Worm (Caenorhabditis elegans) whole organism, L1 larva: ENCODE results near the gene C29F7.3.

Source experiments
- C04F5.9 ChIP-seq: sonication (generic microtip); optimal IDR thresholded peaks from 2 replicates; lab custom pipeline; 2016; ENCODE audit warnings: missing genetic modification characterization, missing compliant biosample characterization
- C34B4.2 ChIP-seq: sonication (generic microtip); optimal IDR thresholded peaks from 2 replicates; lab custom pipeline; 2017; ENCODE audit warnings: mild to moderate bottlenecking, missing genetic modification characterization, missing compliant biosample characterization
- alr-1 ChIP-seq: fragments of 200-800 bp; sonication (Bioruptor generic); optimal IDR thresholded peaks from 2 replicates; lab custom pipeline; 2018; ENCODE audit warnings: borderline replicate concordance, mild to moderate bottlenecking, missing genetic modification characterization, missing compliant biosample characterization
- aly-2 ChIP-seq: fragments of 150-350 bp; optimal IDR thresholded peaks from 2 replicates; lab custom pipeline; 2014; ENCODE audit warnings: missing biosample characterization, missing genetic modification characterization
- blmp-1 ChIP-seq: fragments of 150-350 bp; optimal IDR thresholded peaks from 2 replicates; lab custom pipeline; 2014; ENCODE audit warnings: missing biosample characterization, missing genetic modification characterization
- ceh-63 ChIP-seq: fragments of 200-800 bp; sonication (Bioruptor generic); optimal IDR thresholded peaks from 2 replicates; lab custom pipeline; 2018; ENCODE audit warnings: mild to moderate bottlenecking, missing genetic modification characterization, missing compliant biosample characterization
- ceh-8 ChIP-seq: fragments of 200-800 bp; sonication (Bioruptor generic); optimal IDR thresholded peaks from 2 replicates; lab custom pipeline; 2018; ENCODE audit warnings: mild to moderate bottlenecking, missing genetic modification characterization, moderate library complexity, missing compliant biosample characterization
- ceh-82 ChIP-seq, 3 experiments: fragments of 150-350 bp in 1 of 3; sonication (generic microtip) in 2 of 3; optimal IDR thresholded peaks; 2 replicates each; lab custom pipeline; 2014 to 2017; ENCODE audit warnings: missing biosample characterization in 3 of 3, missing genetic modification characterization in 3 of 3
- dpl-1 ChIP-seq, 3 experiments: fragments of 150-350 bp in 2 of 3; sonication (generic microtip) in 1 of 3; optimal IDR thresholded peaks; 2 replicates each; lab custom pipeline; 2014 to 2017; ENCODE audit warnings: missing biosample characterization in 3 of 3, missing genetic modification characterization in 3 of 3, missing genetic modification reagents in 3 of 3
- efl-1 ChIP-seq, 4 experiments: fragments of 150-350 bp; optimal IDR thresholded peaks in 3 of 4; peaks in 1 of 4; 1 replicate in 1 of 4; 2 replicates in 3 of 4; lab custom pipeline; 2014; ENCODE audit warnings: missing biosample characterization in 2 of 4, missing genetic modification characterization in 2 of 4, missing genetic modification reagents in 2 of 4
- efl-3 ChIP-seq: fragments of 200-800 bp; sonication (Bioruptor generic); optimal IDR thresholded peaks from 2 replicates; lab custom pipeline; 2018; ENCODE audit warnings: mild to moderate bottlenecking, missing genetic modification characterization, missing compliant biosample characterization
- egl-27 ChIP-seq, 2 experiments: fragments of 150-350 bp in 1 of 2; sonication (generic microtip); optimal IDR thresholded peaks; 3 replicates each; lab custom pipeline; 2017 to 2018; ENCODE audit warnings: missing biosample characterization in 2 of 2, missing genetic modification characterization in 2 of 2, missing genetic modification reagents in 2 of 2
- elt-3 ChIP-seq, 6 experiments: fragments of 150-350 bp in 1 of 6; sonication (generic microtip); optimal IDR thresholded peaks; 2 replicates each; lab custom pipeline; 2017 to 2018; ENCODE audit warnings: missing biosample characterization in 6 of 6, missing genetic modification characterization in 6 of 6, inconsistent platforms in 1 of 6
- ets-5 ChIP-seq: fragments of 200-800 bp; sonication (Bioruptor generic); IDR thresholded peaks from 2 replicates; pipeline ENCODE4 v1.3.6; 2022; ENCODE audit warnings: missing genetic modification characterization, missing compliant biosample characterization
- fkh-10 ChIP-seq: sonication (generic microtip); optimal IDR thresholded peaks from 2 replicates; lab custom pipeline; 2017; ENCODE audit warnings: missing biosample characterization, missing genetic modification reagents, missing genetic modification characterization
- fkh-4 ChIP-seq: sonication (generic microtip); optimal IDR thresholded peaks from 2 replicates; lab custom pipeline; 2016; ENCODE audit warnings: missing compliant biosample characterization, missing genetic modification characterization, borderline replicate concordance
- fkh-8 ChIP-seq: sonication (generic microtip); optimal IDR thresholded peaks from 2 replicates; lab custom pipeline; 2016; ENCODE audit warnings: mild to moderate bottlenecking, missing genetic modification characterization, missing compliant biosample characterization
- hlh-17 ChIP-seq: fragments of 200-800 bp; sonication (Bioruptor generic); optimal IDR thresholded peaks from 2 replicates; lab custom pipeline; 2018; ENCODE audit warnings: missing genetic modification characterization, mild to moderate bottlenecking, missing compliant biosample characterization, moderate library complexity, borderline replicate concordance
- hlh-4 ChIP-seq: sonication (generic microtip); optimal IDR thresholded peaks from 2 replicates; lab custom pipeline; 2016; ENCODE audit warnings: mild to moderate bottlenecking, missing genetic modification characterization, missing compliant biosample characterization
- hpl-2 ChIP-seq: fragments of 150-350 bp; optimal IDR thresholded peaks from 2 replicates; lab custom pipeline; 2014; ENCODE audit warnings: missing biosample characterization, missing genetic modification reagents, missing genetic modification characterization
- lin-14 ChIP-seq: fragments of 200-800 bp; sonication (Bioruptor generic); optimal IDR thresholded peaks from 2 replicates; lab custom pipeline; 2018; ENCODE audit warnings: mild to moderate bottlenecking, missing genetic modification characterization, moderate library complexity, missing compliant biosample characterization
- lin-35 ChIP-seq, 2 experiments: fragments of 150-350 bp; optimal IDR thresholded peaks; 2 replicates each; lab custom pipeline; 2014; ENCODE audit warnings: missing biosample characterization in 2 of 2, missing genetic modification characterization in 2 of 2, missing genetic modification reagents in 2 of 2
- lin-39 ChIP-seq: fragments of 150-350 bp; optimal IDR thresholded peaks from 2 replicates; lab custom pipeline; 2014; ENCODE audit warnings: missing biosample characterization, missing genetic modification reagents, missing genetic modification characterization
- lir-3 ChIP-seq: sonication (generic microtip); optimal IDR thresholded peaks from 2 replicates; lab custom pipeline; 2016; ENCODE audit warnings: mild to moderate bottlenecking, missing genetic modification characterization, moderate library complexity, missing compliant biosample characterization; ENCODE audit not compliant: poor library complexity
- nhr-12 ChIP-seq: sonication (generic microtip); optimal IDR thresholded peaks from 2 replicates; lab custom pipeline; 2017; ENCODE audit warnings: missing biosample characterization, missing genetic modification characterization
- nhr-19 ChIP-seq: fragments of 200-800 bp; sonication (Bioruptor generic); conservative IDR thresholded peaks from 2 replicates; pipeline ENCODE4 v1.3.6; 2022; ENCODE audit warnings: missing genetic modification characterization, missing compliant biosample characterization
- nhr-20 ChIP-seq: sonication (generic microtip); optimal IDR thresholded peaks from 2 replicates; lab custom pipeline; 2016; ENCODE audit warnings: mild to moderate bottlenecking, missing genetic modification characterization, missing compliant biosample characterization
- nhr-28 ChIP-seq: fragments of 150-350 bp; optimal IDR thresholded peaks from 2 replicates; lab custom pipeline; 2014; ENCODE audit warnings: missing biosample characterization, missing genetic modification characterization
- nhr-47 ChIP-seq: sonication (generic microtip); optimal IDR thresholded peaks from 2 replicates; lab custom pipeline; 2016; ENCODE audit warnings: mild to moderate bottlenecking, missing genetic modification characterization, moderate library complexity, missing compliant biosample characterization
- nhr-71 ChIP-seq: sonication (generic microtip); optimal IDR thresholded peaks from 2 replicates; lab custom pipeline; 2016; ENCODE audit warnings: mild to moderate bottlenecking, missing genetic modification characterization, moderate library complexity, missing compliant biosample characterization
- nhr-76 ChIP-seq: sonication (generic microtip); optimal IDR thresholded peaks from 2 replicates; lab custom pipeline; 2017; ENCODE audit warnings: missing biosample characterization, missing genetic modification characterization
- nhr-77 ChIP-seq: fragments of 150-350 bp; optimal IDR thresholded peaks from 2 replicates; lab custom pipeline; 2014; ENCODE audit warnings: missing biosample characterization, missing genetic modification characterization
- nhr-84 ChIP-seq: sonication (generic microtip); optimal IDR thresholded peaks from 2 replicates; lab custom pipeline; 2017; ENCODE audit warnings: missing biosample characterization, missing genetic modification characterization
- nhr-85 ChIP-seq: sonication (generic microtip); peaks from one replicate; lab custom pipeline; 2016; ENCODE audit warnings: missing genetic modification characterization, inconsistent platforms, missing compliant biosample characterization
- pax-3 ChIP-seq: fragments of 200-800 bp; sonication (Bioruptor generic); optimal IDR thresholded peaks from 2 replicates; lab custom pipeline; 2018; ENCODE audit warnings: mild to moderate bottlenecking, missing genetic modification characterization, moderate library complexity, missing compliant biosample characterization
- rnt-1 ChIP-seq: sonication (generic microtip); optimal IDR thresholded peaks from 2 replicates; lab custom pipeline; 2016; ENCODE audit warnings: mild to moderate bottlenecking, missing genetic modification characterization, moderate library complexity, missing compliant biosample characterization
- snu-23 ChIP-seq: sonication (generic microtip); optimal IDR thresholded peaks from 2 replicates; lab custom pipeline; 2016; ENCODE audit warnings: missing genetic modification characterization, missing compliant biosample characterization
- sox-4 ChIP-seq: sonication (generic microtip); optimal IDR thresholded peaks from 2 replicates; lab custom pipeline; 2016; ENCODE audit warnings: missing genetic modification characterization, missing compliant biosample characterization
- sup-37 ChIP-seq: fragments of 200-800 bp; sonication (Bioruptor generic); optimal IDR thresholded peaks from 2 replicates; lab custom pipeline; 2018; ENCODE audit warnings: mild to moderate bottlenecking, missing genetic modification characterization, missing compliant biosample characterization
- unc-130 ChIP-seq: fragments of 150-350 bp; optimal IDR thresholded peaks from 2 replicates; lab custom pipeline; 2017; ENCODE audit warnings: missing biosample characterization, missing genetic modification characterization, inconsistent platforms
- vab-15 ChIP-seq: sonication (generic microtip); optimal IDR thresholded peaks from 2 replicates; lab custom pipeline; 2017; ENCODE audit warnings: missing genotype, mild to moderate bottlenecking, missing genetic modification characterization, missing compliant biosample characterization
- xbp-1 ChIP-seq: sonication (generic microtip); optimal IDR thresholded peaks from 2 replicates; lab custom pipeline; 2016; ENCODE audit warnings: missing genetic modification characterization, missing compliant biosample characterization
- zip-4 ChIP-seq: fragments of 200-800 bp; sonication (Bioruptor generic); optimal IDR thresholded peaks from 2 replicates; lab custom pipeline; 2018; ENCODE audit warnings: mild to moderate bottlenecking, missing genetic modification characterization, moderate library complexity, missing compliant biosample characterization

The C29F7.3 gene

ce11 chrX:13419884-13420339, at the start of gene C29F7.3:
C29F7.3 (minus strand) TSS chrX:13419934.
- TF ChIP-seq hpl-2 (GFP tag; lab: Kevin White, UChicago) (no peak), C34B4.2 (tag; lab: Kevin White, UChicago) (no peak), hlh-17 (GFP tag; lab: Kevin White, UChicago) (no peak), sox-4 (tag; lab: Kevin White, UChicago) (no peak), nhr-47 (tag; lab: Kevin White, UChicago) (peak; percentile 7), nhr-84 (tag; lab: Kevin White, UChicago) (no peak), ceh-63 (GFP tag; lab: Kevin White, UChicago) (no peak), zip-4 (no peak), xbp-1 (tag; lab: Kevin White, UChicago) (no peak), ceh-82 (tag; optimal IDR thresholded peaks at IDR 0.05; lab: Kevin White, UChicago) (no peak), unc-130 (tag; lab: Kevin White, UChicago) (no peak), elt-3 (tag; optimal IDR thresholded peaks at IDR 0.05; lab: Kevin White, UChicago) (peak in 1 of 6 experiments; percentile 27), dpl-1 (GFP tag; optimal IDR thresholded peaks at IDR 0.05; lab: Kevin White, UChicago) (no peak), vab-15 (tag; lab: Kevin White, UChicago) (no peak), nhr-76 (tag; lab: Kevin White, UChicago) (no peak), snu-23 (peak; percentile 42), ceh-8 (GFP tag; lab: Kevin White, UChicago) (no peak), lin-14 (GFP tag; lab: Kevin White, UChicago) (peak; percentile 64), aly-2 (tag; lab: Kevin White, UChicago) (no peak), nhr-85 (tag; lab: Kevin White, UChicago) (peak; percentile 67), ets-5 (GFP tag; lab: Robert Waterston, UW) (no peak), lir-3 (tag; lab: Kevin White, UChicago) (peak; percentile 9), C04F5.9 (tag; lab: Kevin White, UChicago) (no peak), egl-27 (tag; optimal IDR thresholded peaks at IDR 0.05; lab: Kevin White, UChicago) (no peak), fkh-4 (tag; lab: Kevin White, UChicago) (no peak), efl-3 (no peak), nhr-77 (no peak), nhr-19 (GFP tag; lab: Robert Waterston, UW) (no peak), sup-37 (GFP tag; lab: Kevin White, UChicago) (no peak), hlh-4 (tag; lab: Kevin White, UChicago) (no peak), nhr-20 (tag; lab: Kevin White, UChicago) (peak; percentile 21), alr-1 (tag; lab: Kevin White, UChicago) (no peak), blmp-1 (tag; lab: Kevin White, UChicago) (peak; percentile 62), lin-35 (GFP tag; optimal IDR thresholded peaks at IDR 0.05; lab: Kevin White, UChicago) (peak in 1 of 2 experiments; percentile 17), fkh-10 (no peak), fkh-8 (tag; lab: Kevin White, UChicago) (no peak), pax-3 (tag; lab: Kevin White, UChicago) (no peak), nhr-28 (tag; lab: Kevin White, UChicago) (no peak), nhr-12 (tag; lab: Kevin White, UChicago) (no peak), efl-1 (optimal IDR thresholded peaks at IDR 0.05; lab: Kevin White, UChicago) (peak in 1 of 2 experiments; percentile 21), efl-1 (GFP tag; optimal IDR thresholded peaks at IDR 0.05 in 1 of 2; lab: Kevin White, UChicago) (no peak), rnt-1 (tag; lab: Kevin White, UChicago) (peak; percentile 23), lin-39 (tag; lab: Kevin White, UChicago) (no peak), nhr-71 (tag; lab: Kevin White, UChicago) (peak; percentile 10)
